Worm (Caenorhabditis elegans) whole organism, L2 larva: ENCODE data around the gene ZK945.7.

Experiments used
- aly-2 ChIP-seq: fragments of 150-350 bp; optimal IDR thresholded peaks from 2 replicates; lab custom pipeline; 2014; ENCODE audit warnings: missing biosample characterization, missing genetic modification characterization
- blmp-1 ChIP-seq: sonication (generic microtip); optimal IDR thresholded peaks from 2 replicates; lab custom pipeline; 2017; ENCODE audit warnings: missing genetic modification characterization, mild to moderate bottlenecking, missing compliant biosample characterization, antibody characterized with exemption, moderate library complexity; ENCODE audit not compliant: insufficient read depth
- ceh-82 ChIP-seq: fragments of 150-350 bp; optimal IDR thresholded peaks from 2 replicates; lab custom pipeline; 2014; ENCODE audit warnings: missing biosample characterization, missing genetic modification characterization
- elt-1 ChIP-seq: fragments of 150-350 bp; optimal IDR thresholded peaks from 2 replicates; lab custom pipeline; 2014; ENCODE audit warnings: missing biosample characterization, missing genetic modification characterization
- fos-1 ChIP-seq: fragments of 150-350 bp; optimal IDR thresholded peaks from 2 replicates; lab custom pipeline; 2014; ENCODE audit warnings: missing biosample characterization, missing genetic modification characterization
- lin-11 ChIP-seq: fragments of 150-350 bp; sonication (generic microtip); optimal IDR thresholded peaks from 2 replicates; lab custom pipeline; 2014; ENCODE audit warnings: missing biosample characterization, missing genetic modification characterization, inconsistent platforms, mixed read lengths
- lin-13 ChIP-seq: fragments of 150-350 bp; optimal IDR thresholded peaks from 2 replicates; lab custom pipeline; 2014; ENCODE audit warnings: missing biosample characterization, missing genetic modification reagents, missing genetic modification characterization
- mab-5 ChIP-seq: fragments of 150-350 bp; optimal IDR thresholded peaks from 2 replicates; lab custom pipeline; 2014; ENCODE audit warnings: missing biosample characterization, missing genetic modification characterization
- mdl-1 ChIP-seq, 2 experiments: fragments of 150-350 bp in 1 of 2; sonication (generic microtip) in 1 of 2; optimal IDR thresholded peaks; 2 replicates each; lab custom pipeline; 2017; ENCODE audit warnings: missing biosample characterization in 2 of 2, missing genetic modification characterization in 2 of 2
- nhr-11 ChIP-seq: fragments of 150-350 bp; optimal IDR thresholded peaks from 2 replicates; lab custom pipeline; 2014; ENCODE audit warnings: missing biosample characterization, missing genetic modification characterization
- skn-1 ChIP-seq: sonication (generic microtip); optimal IDR thresholded peaks from 2 replicates; lab custom pipeline; 2017; ENCODE audit warnings: missing biosample characterization, missing genetic modification characterization
- snpc-4 ChIP-seq: fragments of 150-350 bp; optimal IDR thresholded peaks from 2 replicates; lab custom pipeline; 2014; ENCODE audit warnings: missing biosample characterization, missing genetic modification characterization
- zag-1 ChIP-seq: fragments of 150-350 bp; optimal IDR thresholded peaks from 2 replicates; lab custom pipeline; 2014; ENCODE audit warnings: missing biosample characterization, missing genetic modification characterization
- ztf-11 ChIP-seq: sonication (generic microtip); optimal IDR thresholded peaks from 2 replicates; lab custom pipeline; 2017; ENCODE audit warnings: missing biosample characterization, missing genetic modification characterization

- TF ChIP-seq mdl-1 (tag; optimal IDR thresholded peaks at IDR 0.05; lab: Kevin White, UChicago) (no peak), blmp-1 (tag; lab: Kevin White, UChicago) (no peak), lin-11 (tag; lab: Kevin White, UChicago) (no peak), lin-13 (GFP tag; lab: Kevin White, UChicago) (no peak), ztf-11 (tag; lab: Kevin White, UChicago) (no peak), fos-1 (no peak), elt-1 (no peak), mab-5 (tag; lab: Kevin White, UChicago) (no peak), ceh-82 (tag; lab: Kevin White, UChicago) (no peak), snpc-4 (tag; lab: Kevin White, UChicago) (no peak), nhr-11 (tag; lab: Kevin White, UChicago) (no peak), skn-1 (no peak), aly-2 (tag; lab: Kevin White, UChicago) (no peak), zag-1 (tag; lab: Kevin White, UChicago) (no peak)
These were observed 14.2 kb upstream of the ZK945.7 start, which contains the start of gene F27E5.7 for ce11 chrII:10122465-10122864.
